Fruit fly (Drosophila melanogaster) whole organism, embryonic: ENCODE data around the gene Df31.

Source experiments
- C15 ChIP-seq: fragments of 200-800 bp; sonication (Bioruptor generic); IDR thresholded peaks from 3 replicates; pipeline ENCODE4 v1.3.6; 2022; ENCODE audit warnings: missing biosample characterization, missing genetic modification characterization
- CG13894 ChIP-seq: fragments of 200-800 bp; sonication (Bioruptor generic); optimal IDR thresholded peaks from 3 replicates; lab custom pipeline; 2018; ENCODE audit warnings: missing biosample characterization, mild to moderate bottlenecking, missing genetic modification characterization, moderate library complexity
- CG18262 ChIP-seq: fragments of 200-800 bp; optimal IDR thresholded peaks from 3 replicates; lab custom pipeline; 2019; ENCODE audit warnings: missing biosample characterization, mild to moderate bottlenecking, missing genetic modification characterization, moderate library complexity
- CG3163 ChIP-seq: fragments of 200-800 bp; sonication (Bioruptor generic); optimal IDR thresholded peaks from 3 replicates; lab custom pipeline; 2016; ENCODE audit warnings: missing biosample characterization, missing genetic modification characterization
- CG32532 ChIP-seq: fragments of 200-800 bp; sonication (Bioruptor generic); IDR thresholded peaks from 2 replicates; pipeline ENCODE4 v1.3.6; 2022; ENCODE audit warnings: missing biosample characterization, missing genetic modification characterization
- CG5180 ChIP-seq: fragments of 200-800 bp; sonication (Bioruptor generic); optimal IDR thresholded peaks from 3 replicates; lab custom pipeline; 2017; ENCODE audit warnings: missing biosample characterization, missing genetic modification characterization, mild to moderate bottlenecking, moderate library complexity, missing genetic modification reagents
- CkIIα-i1 ChIP-seq: fragments of 200-800 bp; sonication (Bioruptor generic); IDR thresholded peaks from 2 replicates; pipeline ENCODE4 v1.3.6; 2022; ENCODE audit warnings: missing biosample characterization, missing genetic modification characterization
- CoRest ChIP-seq: fragments of 200-800 bp; sonication (Bioruptor generic); optimal IDR thresholded peaks from 3 replicates; lab custom pipeline; 2018; ENCODE audit warnings: missing biosample characterization, mild to moderate bottlenecking, missing genetic modification characterization, moderate library complexity
- Elba2 ChIP-seq: fragments of 200-800 bp; sonication (Bioruptor generic); optimal IDR thresholded peaks from 3 replicates; lab custom pipeline; 2016; ENCODE audit warnings: missing biosample characterization, missing genetic modification characterization
- Trl ChIP-seq, 3 experiments: fragments of >200 bp in 2 of 3; fragments of 200-800 bp in 1 of 3; sonication (Bioruptor generic) in 1 of 3; optimal IDR thresholded peaks; 2 replicates in 1 of 3; 3 replicates in 2 of 3; lab custom pipeline; 2016 to 2017; ENCODE audit warnings: missing biosample characterization in 1 of 3, missing genetic modification characterization in 1 of 3
- ewg ChIP-seq: fragments of 200-800 bp; sonication (Bioruptor generic); optimal IDR thresholded peaks from 3 replicates; lab custom pipeline; 2017; ENCODE audit warnings: mild to moderate bottlenecking, missing biosample characterization, missing genetic modification reagents, missing genetic modification characterization
- onecut ChIP-seq: fragments of 200-800 bp; sonication (Bioruptor generic); IDR thresholded peaks from 2 replicates; pipeline ENCODE4 v1.3.6; 2022; ENCODE audit warnings: missing biosample characterization, missing genetic modification characterization
- pros ChIP-seq: fragments of 200-800 bp; sonication (Bioruptor generic); optimal IDR thresholded peaks from 3 replicates; lab custom pipeline; 2019; ENCODE audit warnings: missing biosample characterization, mild to moderate bottlenecking, missing genetic modification characterization, moderate library complexity
- ro ChIP-seq: fragments of 200-800 bp; sonication (Bioruptor generic); IDR thresholded peaks from 2 replicates; pipeline ENCODE4 v1.3.6; 2022; ENCODE audit warnings: missing biosample characterization, missing genetic modification characterization
- sens ChIP-seq: fragments of 200-800 bp; sonication (Bioruptor generic); peaks from one replicate; lab custom pipeline; 2016; ENCODE audit warnings: missing biosample characterization, missing genetic modification characterization

The Df31 gene

DNA sequence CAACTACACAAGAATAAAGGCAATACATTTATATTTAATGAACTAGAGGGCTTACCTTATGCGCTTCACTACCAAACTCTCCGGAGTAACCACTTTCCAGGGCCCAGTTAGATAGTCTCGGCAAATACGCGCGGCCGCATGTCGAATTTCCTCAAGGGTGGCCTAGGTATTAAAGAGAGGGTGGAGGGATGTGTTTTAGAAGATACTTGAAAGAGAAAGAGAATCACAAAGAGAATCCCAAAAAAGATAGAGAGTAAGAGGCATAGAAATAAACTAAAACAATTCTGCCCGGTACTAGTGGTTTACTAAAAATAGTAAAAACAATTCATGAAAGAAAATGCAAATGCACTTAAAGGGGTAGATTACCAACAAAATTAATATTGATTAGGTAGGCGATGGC is 11.8 kb downstream of the Df31 start:
- TF ChIP-seq CG32532: 0 out of 2 replicates have a peak, but pooled peaks have one; percentile 17
- no peak for TF ChIP-seq ro (GFP tag; lab: Robert Waterston, UW)
- TF ChIP-seq Elba2 (GFP tag; lab: Kevin White, UChicago): peak; percentile 64
- TF ChIP-seq C15 (GFP tag; lab: Robert Waterston, UW): no peak
- peak; percentile 58 to 63 for TF ChIP-seq Trl (optimal IDR thresholded peaks at IDR 0.05; lab: Kevin White, UChicago)
- no peak for TF ChIP-seq Trl (GFP tag; optimal IDR thresholded peaks at IDR 0.05; lab: Kevin White, UChicago)
- TF ChIP-seq CG13894 (tag; lab: Kevin White, UChicago): peak; percentile 11
- peak; percentile 82 for TF ChIP-seq CG3163 (GFP tag; lab: Kevin White, UChicago)
- peak; percentile 47 for TF ChIP-seq CG18262
- TF ChIP-seq pros (GFP tag; lab: Kevin White, UChicago): peak; percentile 50

DNA sequence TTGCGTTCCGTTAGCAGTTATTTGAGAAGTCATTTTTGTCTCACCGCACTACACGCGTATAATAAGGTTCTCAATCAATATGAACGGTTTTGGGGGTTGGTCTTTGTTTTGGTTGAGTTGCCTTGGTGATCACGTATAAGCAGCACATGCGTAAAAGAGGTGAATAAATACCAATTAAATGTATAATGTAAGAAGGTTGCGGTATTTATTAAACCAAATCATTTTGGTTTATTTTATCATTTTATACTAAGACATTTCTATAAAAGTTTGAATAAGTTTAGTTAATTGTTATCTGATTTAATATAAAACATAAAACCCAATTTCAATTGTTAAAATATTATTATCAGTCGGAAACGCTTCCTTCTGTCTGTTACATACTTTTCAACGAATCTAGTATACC is 40.4 kb downstream of the Df31 start, which contains the start of gene nompB:
Gene nompB (minus strand): TSS at position 101 of the 400 bp plus-strand sequence.
- TF ChIP-seq onecut (GFP tag; lab: Robert Waterston, UW): 0 out of 2 replicates have a peak, but pooled peaks have one; percentile 10
- TF ChIP-seq CkIIα-i1: no peak
- TF ChIP-seq CG5180 (GFP tag; lab: Kevin White, UChicago): no peak
- TF ChIP-seq ewg (GFP tag; lab: Kevin White, UChicago): peak; percentile 27
- TF ChIP-seq sens (GFP tag; lab: Kevin White, UChicago): peak; percentile 67
- no peak for TF ChIP-seq CoRest (tag; lab: Kevin White, UChicago)
